Fruit fly (Drosophila melanogaster): ENCODE measurements around the gene CG3457.

- TF ChIP-seq Sin3A (optimal IDR thresholded peaks at IDR 0.05) (no peak), insv (optimal IDR thresholded peaks at IDR 0.05) (no peak)
Observed at dm6 chrX:2157929-2158610, 29.6 kb upstream of the CG3457 start.
